Worm (Caenorhabditis elegans) whole organism, dauer: ENCODE measurements around the gene F09F9.5.

ENCODE experiments used
- unc-62 ChIP-seq: sonication (generic microtip); optimal IDR thresholded peaks from 2 replicates; lab custom pipeline; 2017; ENCODE audit warnings: missing biosample characterization, missing genetic modification reagents, missing genetic modification characterization

Gene F09F9.5

DNA sequence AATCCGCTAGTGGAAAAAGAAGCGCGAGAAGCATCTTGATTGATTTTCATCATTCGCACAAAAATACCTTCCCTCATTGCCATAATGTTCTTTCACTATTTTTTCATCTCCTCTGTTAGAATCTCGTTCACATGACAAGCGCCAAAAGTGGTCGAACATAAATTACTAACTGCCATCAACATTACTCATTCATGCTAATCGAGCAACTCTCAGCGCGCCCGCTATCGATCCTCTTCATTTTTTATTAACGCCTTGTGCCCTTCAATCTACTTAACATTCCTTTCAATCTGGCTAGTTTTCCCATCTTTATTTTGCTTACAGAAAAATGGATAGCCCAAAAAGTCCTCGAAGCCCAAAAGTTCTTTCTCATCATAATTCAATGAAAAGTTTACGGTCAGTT is at the start of gene F09F9.5:
F09F9.5 (plus strand) TSS at position 301 of the 400 bp plus-strand sequence.
- TF ChIP-seq unc-62 (GFP tag; lab: Kevin White, UChicago), result no peak

DNA sequence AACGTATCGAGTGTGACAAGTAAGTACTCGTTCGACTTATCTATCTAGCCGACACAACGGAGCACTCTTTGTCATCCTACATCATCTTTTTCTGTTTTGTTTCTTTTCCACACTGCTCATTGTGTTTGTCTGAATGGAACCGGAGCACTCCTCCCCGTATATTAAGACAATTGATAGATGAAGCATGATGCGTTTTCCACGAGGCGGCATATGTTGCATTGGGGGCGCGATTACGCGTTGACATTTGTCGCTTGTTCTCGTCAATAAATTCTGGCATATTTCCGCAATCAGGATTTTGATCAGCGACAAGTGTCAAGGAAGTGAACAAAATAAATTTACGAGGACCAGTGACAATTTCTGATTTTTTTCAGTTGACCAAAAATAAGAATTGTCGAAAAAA is 49.5 kb upstream of the F09F9.5 start:
- TF ChIP-seq unc-62 (GFP tag; lab: Kevin White, UChicago), result no peak

DNA sequence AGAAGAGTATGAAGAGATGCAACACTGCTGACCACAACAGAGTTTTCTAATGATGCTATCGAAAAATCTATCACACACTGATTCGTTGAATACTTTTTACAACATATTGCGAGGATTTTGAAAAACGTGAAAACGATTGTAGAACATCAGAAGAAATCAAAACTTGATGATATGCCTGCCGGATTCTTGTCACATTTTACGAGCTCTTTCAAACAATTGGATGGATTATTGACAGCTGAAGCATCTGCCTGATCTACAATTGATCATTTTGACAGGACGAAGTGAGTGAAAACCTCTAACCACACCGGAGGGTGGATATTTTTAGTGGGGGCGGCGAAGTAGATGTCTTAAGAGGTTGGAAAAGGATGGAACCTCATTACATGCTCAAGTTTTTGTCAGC is 45.2 kb upstream of the F09F9.5 start:
- no peak for TF ChIP-seq unc-62 (GFP tag; lab: Kevin White, UChicago)

DNA sequence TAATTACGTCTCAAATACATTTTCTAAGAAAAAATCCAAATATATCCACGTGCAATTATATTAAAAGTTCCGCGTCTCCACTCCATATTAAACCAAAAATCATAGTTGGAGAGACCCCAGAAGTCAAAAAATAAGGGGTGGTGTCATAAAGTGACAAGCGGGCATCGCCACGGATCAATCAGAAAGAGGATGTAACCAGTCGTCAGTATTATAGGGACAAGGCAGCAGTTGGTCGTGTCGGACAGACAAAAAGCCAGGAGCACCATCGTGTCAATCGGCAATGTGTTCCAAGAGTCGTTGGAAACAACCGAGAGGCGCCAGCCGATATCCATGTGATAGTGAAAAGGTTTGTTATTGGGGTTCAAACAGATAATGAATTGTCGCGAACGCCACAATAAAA is 41.8 kb upstream of the F09F9.5 start:
- no peak for TF ChIP-seq unc-62 (GFP tag; lab: Kevin White, UChicago)

DNA sequence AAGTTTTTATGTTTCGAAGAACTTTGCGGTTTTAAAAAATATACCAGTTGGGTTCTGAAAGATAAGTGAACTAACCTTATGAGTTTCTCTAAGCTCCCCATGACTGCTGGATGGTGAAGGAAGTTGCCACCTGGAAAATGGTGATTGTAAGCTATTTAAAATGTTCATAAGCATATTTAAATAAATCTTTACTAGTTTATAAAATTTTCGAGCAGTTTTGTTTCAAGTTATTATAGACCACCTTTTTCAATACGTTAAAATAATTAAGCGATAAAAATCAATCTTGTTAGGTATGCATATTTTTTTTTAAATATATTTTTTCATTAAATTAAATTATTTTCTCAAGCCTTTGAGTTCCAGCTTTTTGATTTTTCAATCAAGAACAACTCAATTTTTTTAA is 38.5 kb upstream of the F09F9.5 start, which contains the start of gene T06F4.1:
T06F4.1 (minus strand) TSS at position 101 of the 400 bp plus-strand sequence.
- TF ChIP-seq unc-62 (GFP tag; lab: Kevin White, UChicago), result no peak

DNA sequence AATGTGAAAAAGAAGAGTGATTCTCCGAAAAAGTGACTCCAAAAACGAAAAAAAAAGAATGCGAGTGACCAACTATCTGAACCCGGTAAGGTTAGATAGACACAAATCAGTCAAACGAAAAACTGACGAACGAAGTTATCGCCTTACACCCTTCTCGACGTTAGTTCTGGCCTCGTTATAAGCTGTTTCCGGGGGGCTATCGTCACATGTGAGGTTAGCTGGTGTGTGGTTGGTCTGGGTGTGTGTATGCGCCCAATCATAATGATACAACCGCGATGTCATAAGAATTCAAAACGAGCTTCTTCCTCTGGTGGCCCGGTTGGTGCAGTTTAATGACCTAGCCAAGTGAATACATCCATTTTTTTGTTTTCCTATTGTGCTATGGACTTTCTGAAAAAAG is 32.2 kb upstream of the F09F9.5 start:
- TF ChIP-seq unc-62 (GFP tag; lab: Kevin White, UChicago), result no peak

DNA sequence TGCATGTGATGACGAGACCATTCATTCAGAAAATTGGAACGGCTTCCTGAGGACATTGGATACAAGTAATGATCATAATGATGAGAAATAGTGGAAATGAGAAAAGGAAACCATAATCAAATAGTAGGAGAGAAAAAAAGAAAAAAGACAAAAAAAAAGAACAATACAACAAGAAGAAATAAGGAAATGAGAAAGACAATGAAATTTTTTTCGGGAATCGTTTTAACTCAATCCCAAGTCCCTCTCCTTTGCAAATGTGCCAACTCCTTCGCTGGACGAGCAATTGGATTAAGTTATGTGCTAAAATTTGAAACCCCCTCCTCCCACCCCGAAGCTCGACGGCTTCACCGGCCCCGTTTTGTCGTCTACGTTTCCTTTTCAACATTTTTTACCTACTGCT is 28.8 kb upstream of the F09F9.5 start:
- TF ChIP-seq unc-62 (GFP tag; lab: Kevin White, UChicago), result no peak

DNA sequence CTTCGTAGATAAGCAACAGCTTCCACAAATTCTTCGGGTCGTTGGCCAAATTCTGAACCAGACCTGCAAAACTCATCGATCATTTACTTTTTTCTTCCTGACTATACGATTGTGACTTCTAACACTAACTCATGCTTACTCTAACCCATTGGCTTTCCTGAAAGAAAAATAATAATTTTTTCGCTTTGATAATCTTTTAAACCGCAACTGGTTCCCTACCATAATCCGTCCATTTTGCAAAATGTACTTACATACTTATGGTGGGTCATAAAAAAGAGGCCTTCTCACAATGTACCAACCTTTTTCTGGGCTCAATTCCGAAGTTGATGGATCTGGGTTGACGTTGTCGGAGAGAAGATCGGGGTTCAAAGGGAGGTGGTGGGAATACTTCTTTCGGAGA is 22.7 kb upstream of the F09F9.5 start:
- TF ChIP-seq unc-62 (GFP tag; lab: Kevin White, UChicago), result no peak

DNA sequence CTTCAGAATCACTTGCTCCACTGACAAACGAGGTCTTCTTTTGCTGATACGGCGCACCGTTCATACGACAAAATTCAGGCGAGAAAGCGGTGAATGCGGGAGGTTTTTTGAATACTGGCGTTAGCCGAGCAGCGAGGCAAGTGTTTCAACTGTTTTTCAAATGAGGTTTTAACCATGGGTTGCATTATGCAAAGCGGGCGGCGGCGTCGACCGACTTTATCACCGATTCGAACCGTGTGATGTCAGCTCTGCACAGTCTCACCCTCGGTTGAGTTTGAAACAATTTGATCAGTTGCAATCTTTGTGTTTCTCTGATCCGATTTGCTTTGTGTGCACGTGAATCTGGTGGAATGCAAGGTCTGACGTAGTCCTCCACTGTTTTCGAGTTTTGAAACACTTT is 17.3 kb upstream of the F09F9.5 start, which contains the start of gene clh-4:
clh-4 (minus strand) TSS at position 101 of the 400 bp plus-strand sequence.
- TF ChIP-seq unc-62 (GFP tag; lab: Kevin White, UChicago), result no peak

DNA sequence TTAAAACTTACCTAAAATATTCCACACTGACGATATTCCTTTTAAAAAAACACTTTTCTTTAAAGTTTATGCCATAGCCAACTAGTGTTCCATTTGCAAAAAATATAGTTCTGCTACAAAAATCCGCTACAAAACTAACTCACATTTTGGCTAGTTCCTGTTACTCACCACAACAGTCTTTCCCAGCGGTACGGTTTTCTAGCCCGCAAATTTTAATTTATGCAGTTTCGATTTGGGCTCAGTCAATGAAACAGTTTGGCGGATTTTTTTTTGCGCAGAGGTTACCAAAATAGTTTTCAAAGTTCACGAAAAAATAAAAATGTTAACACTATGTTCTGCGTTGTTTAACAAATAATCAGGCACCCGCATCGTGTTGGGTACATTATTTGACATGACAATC is 16.5 kb upstream of the F09F9.5 start:
- no peak for TF ChIP-seq unc-62 (GFP tag; lab: Kevin White, UChicago)

DNA sequence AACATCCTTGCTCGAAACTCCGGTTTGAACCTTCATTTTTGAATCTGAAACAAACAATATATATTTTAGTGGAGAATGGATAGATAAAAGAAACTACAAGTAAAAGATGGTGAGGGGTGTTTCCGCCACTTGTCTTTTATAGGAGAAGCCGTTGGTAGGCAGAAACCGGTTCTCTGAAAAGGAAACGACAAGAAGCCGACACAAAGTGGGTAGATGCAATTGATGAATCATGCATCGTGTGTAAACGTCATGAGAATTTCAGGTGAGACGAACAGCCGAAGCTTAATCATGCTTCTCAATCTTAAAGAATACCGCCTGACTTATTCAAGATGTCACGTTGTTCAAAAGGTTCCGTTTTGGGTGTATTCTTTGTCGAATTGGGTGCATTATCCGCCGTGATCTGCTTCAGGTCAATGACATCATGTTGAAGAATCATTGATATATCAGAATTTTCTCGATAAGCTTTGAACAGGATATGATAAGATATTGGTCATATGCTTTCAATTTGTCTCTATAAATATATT is 15.6 kb upstream of the F09F9.5 start, which contains the start of gene R02E4.3:
R02E4.3 (minus strand) TSS at position 51 of the 524 bp plus-strand sequence.
- no peak for TF ChIP-seq unc-62 (GFP tag; lab: Kevin White, UChicago)

DNA sequence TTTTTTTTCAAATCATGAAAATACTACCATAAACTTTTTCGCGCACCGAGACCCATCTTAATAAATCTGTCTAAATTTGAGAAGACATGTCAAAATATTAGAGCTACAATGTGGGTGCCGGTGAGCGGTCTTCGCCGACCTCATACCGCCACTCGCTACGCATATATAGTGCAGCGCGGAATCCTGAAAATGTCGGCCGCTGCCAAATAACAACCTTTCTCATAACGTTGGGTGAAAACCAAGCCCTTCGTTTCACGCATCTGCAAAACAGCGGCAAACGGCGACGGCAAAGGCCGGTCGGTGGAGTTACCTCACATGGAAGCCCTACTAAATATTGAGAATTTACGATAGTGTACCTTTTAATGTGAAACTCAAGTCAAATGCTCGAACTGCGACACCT is 14.7 kb upstream of the F09F9.5 start:
- no peak for TF ChIP-seq unc-62 (GFP tag; lab: Kevin White, UChicago)

DNA sequence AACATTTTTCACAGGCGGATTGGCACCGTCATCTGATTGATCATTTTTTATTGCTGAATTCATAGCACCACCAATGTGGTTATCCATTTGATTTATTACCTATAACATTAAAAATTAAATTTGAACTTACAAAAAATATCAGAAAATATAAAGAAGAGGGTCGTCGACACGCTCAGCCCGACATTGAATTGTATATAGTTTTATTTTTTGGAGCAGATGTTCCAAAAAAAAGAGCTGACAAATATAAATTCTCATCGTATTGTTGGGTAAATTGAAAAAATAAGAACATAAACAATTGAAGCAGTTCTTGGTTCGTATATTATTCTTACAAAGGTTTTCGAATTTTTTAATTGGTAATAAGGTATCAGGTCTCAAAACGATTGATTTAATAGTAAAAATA is 13.3 kb upstream of the F09F9.5 start, which contains the start of gene R02E4.1:
R02E4.1 (minus strand) TSS at position 101 of the 400 bp plus-strand sequence.
- TF ChIP-seq unc-62 (GFP tag; lab: Kevin White, UChicago), result no peak

DNA sequence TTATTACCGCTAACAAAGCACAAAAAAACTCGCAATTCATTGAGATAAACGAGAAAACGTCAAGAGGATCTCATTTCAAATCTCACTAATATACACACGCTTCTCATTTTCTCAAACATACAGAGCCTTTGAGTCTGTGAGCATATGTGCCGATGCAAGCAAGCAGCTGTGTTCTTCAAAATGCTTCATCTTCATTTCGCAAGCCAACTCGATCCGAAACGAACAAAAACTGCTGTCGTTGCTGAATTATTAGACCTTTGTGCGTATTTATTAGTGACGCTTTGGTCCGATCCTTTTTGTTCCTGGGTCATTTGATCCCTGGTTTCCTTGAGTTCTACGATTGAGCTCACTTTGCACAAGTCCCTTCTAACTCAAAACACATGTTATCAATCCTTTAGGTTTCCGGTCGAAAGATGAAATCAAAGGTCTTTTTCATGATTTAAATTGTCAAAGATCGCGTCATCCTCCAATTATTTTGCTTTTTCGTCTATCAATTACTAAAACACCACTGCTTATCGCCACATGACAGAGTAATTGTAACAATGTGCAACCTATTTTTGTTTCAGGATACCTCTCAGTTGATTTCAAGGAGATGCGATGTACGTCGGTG is 10.7 kb upstream of the F09F9.5 start, which contains the start of gene R02E4.2:
R02E4.2 (plus strand) TSS at position 560 of the 610 bp plus-strand sequence.
- TF ChIP-seq unc-62 (GFP tag; lab: Kevin White, UChicago), result no peak

DNA sequence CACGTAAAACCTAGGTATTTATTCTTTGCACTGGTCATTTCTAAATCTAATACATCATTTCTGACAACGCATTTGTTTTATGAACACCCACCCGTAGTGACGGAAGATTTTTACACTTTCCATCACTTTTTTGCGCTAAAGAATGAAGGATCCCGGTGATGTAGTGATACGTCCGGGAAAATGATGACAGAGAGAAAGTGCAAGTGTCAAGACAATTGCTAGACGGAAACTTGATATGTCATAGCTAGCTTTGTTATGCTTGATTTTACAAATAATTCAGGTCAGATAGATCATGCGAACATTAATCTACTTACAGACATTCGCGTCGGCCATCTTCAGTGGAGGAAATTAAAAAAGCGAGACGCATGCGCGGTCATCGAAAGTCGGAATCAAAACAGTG is 7.8 kb upstream of the F09F9.5 start:
- no peak for TF ChIP-seq unc-62 (GFP tag; lab: Kevin White, UChicago)

DNA sequence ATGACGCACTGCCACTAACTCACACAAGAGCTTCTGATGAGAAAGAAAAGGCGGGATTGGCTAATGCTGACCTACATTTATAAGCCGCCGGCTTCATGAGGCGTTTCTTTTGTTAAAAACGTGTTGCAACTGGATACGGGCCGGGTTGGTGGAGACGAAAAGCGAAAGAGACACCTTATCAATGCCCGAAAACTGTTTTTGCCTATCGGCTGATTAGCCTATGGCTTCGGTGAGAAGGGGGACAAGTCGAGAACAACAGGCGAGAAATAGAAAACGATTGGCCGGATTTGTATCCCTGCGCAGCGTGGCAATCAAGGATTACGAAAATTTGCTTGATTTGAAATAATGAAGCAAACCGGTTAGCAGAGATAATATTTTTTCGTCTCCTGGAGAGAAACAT is 6.3 kb upstream of the F09F9.5 start, which contains the start of gene F09F9.2:
F09F9.2 (minus strand) TSS at position 25 of the 400 bp plus-strand sequence.
- no peak for TF ChIP-seq unc-62 (GFP tag; lab: Kevin White, UChicago)

DNA sequence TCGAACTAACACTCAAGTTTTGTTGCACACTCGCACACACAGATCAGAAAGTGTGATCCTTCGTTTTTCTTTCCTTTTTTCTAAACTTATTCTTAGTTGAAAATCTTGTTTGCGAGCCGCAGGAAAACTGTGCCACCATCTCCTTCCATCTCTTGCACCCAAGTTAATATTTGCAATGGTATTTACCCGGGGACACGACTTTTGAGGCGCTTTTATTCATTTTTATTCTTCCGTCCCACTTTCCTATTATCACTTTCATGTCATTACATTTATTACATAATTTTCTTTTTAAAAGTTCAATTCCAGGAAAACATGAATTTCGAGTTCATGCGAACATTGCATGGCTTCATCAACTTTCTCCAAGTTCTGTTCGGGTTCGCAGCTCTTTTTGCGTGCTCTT is 2.7 kb upstream of the F09F9.5 start, which contains the start of gene F09F9.1:
F09F9.1 (plus strand) TSS at position 301 of the 400 bp plus-strand sequence.
- TF ChIP-seq unc-62 (GFP tag; lab: Kevin White, UChicago), result no peak
